Fruit fly (Drosophila melanogaster) whole organism, pupa: Measurements from ENCODE around the gene CG10077.
A peak's percentile ranks its signal among the peaks of the same experiment; 100 is the strongest.

Source experiments
- CG10348 ChIP-seq: fragments of 200-800 bp; sonication (Bioruptor generic); IDR thresholded peaks from 2 replicates; pipeline ENCODE4 v1.3.6; 2022; ENCODE audit warnings: missing biosample characterization, missing genetic modification characterization
- CG12605 ChIP-seq: fragments of 200-800 bp; sonication (Bioruptor generic); IDR thresholded peaks from 2 replicates; pipeline ENCODE4 v1.3.6; 2022; ENCODE audit warnings: missing biosample characterization, missing genetic modification characterization
- CG13204 ChIP-seq: fragments of 200-800 bp; sonication (Bioruptor generic); optimal IDR thresholded peaks from 2 replicates; lab custom pipeline; 2018; ENCODE audit warnings: missing biosample characterization, mild to moderate bottlenecking, missing genetic modification characterization, moderate library complexity
- CG14655 ChIP-seq: fragments of 200-800 bp; sonication (Bioruptor generic); optimal IDR thresholded peaks from 3 replicates; lab custom pipeline; 2017; ENCODE audit warnings: mild to moderate bottlenecking, missing biosample characterization, missing genetic modification reagents, missing genetic modification characterization
- CG15710 ChIP-seq: fragments of 200-800 bp; sonication (Bioruptor generic); optimal IDR thresholded peaks from 2 replicates; lab custom pipeline; 2018; ENCODE audit warnings: missing biosample characterization, mild to moderate bottlenecking, missing genetic modification characterization, moderate library complexity
- CG17806 ChIP-seq: fragments of 200-800 bp; sonication (Bioruptor generic); optimal IDR thresholded peaks from 2 replicates; lab custom pipeline; 2018; ENCODE audit warnings: missing biosample characterization, mild to moderate bottlenecking, missing genetic modification characterization, moderate library complexity
- CG32121 ChIP-seq: fragments of 200-800 bp; sonication (Bioruptor generic); IDR thresholded peaks from 2 replicates; pipeline ENCODE4 v1.3.6; 2022; ENCODE audit warnings: missing biosample characterization, missing genetic modification characterization
- CG34367 ChIP-seq: fragments of 200-800 bp; sonication (Bioruptor generic); optimal IDR thresholded peaks from 2 replicates; lab custom pipeline; 2018; ENCODE audit warnings: missing biosample characterization, mild to moderate bottlenecking, missing genetic modification characterization
- CG4496 ChIP-seq: fragments of 200-800 bp; sonication (Bioruptor generic); IDR thresholded peaks from 3 replicates; pipeline ENCODE4 v1.3.6; 2022; ENCODE audit warnings: missing biosample characterization, missing genetic modification characterization
- CG8159 ChIP-seq: fragments of 200-800 bp; sonication (Bioruptor generic); optimal IDR thresholded peaks from 3 replicates; lab custom pipeline; 2018; ENCODE audit warnings: missing biosample characterization, mild to moderate bottlenecking, missing genetic modification characterization, moderate library complexity
- CG8301 ChIP-seq: fragments of 200-800 bp; sonication (Bioruptor generic); optimal IDR thresholded peaks from 2 replicates; lab custom pipeline; 2018; ENCODE audit warnings: missing biosample characterization, mild to moderate bottlenecking, missing genetic modification characterization
- CG9948 ChIP-seq: fragments of 200-800 bp; sonication (Bioruptor generic); optimal IDR thresholded peaks from 2 replicates; lab custom pipeline; 2018; ENCODE audit warnings: missing biosample characterization, mild to moderate bottlenecking, missing genetic modification characterization, moderate library complexity
- D1 ChIP-seq: fragments of 200-800 bp; sonication (Bioruptor generic); optimal IDR thresholded peaks from 2 replicates; lab custom pipeline; 2018; ENCODE audit warnings: missing biosample characterization, mild to moderate bottlenecking, missing genetic modification characterization, moderate library complexity
- EcR ChIP-seq: fragments of 200-800 bp; sonication (Bioruptor generic); optimal IDR thresholded peaks from 3 replicates; lab custom pipeline; 2019; ENCODE audit warnings: missing biosample characterization, missing genetic modification characterization, mild to moderate bottlenecking, moderate library complexity, missing genetic modification reagents
- Ets98B ChIP-seq: fragments of 200-800 bp; sonication (Bioruptor generic); IDR thresholded peaks from 2 replicates; pipeline ENCODE4 v1.3.6; 2022; ENCODE audit warnings: missing biosample characterization, missing genetic modification characterization
- Pif1A ChIP-seq: fragments of 200-800 bp; sonication (Bioruptor generic); optimal IDR thresholded peaks from 3 replicates; lab custom pipeline; 2016; ENCODE audit warnings: missing biosample characterization, missing genetic modification characterization
- Pif1B ChIP-seq: fragments of 200-800 bp; sonication (Bioruptor generic); optimal IDR thresholded peaks from 3 replicates; lab custom pipeline; 2016; ENCODE audit warnings: missing biosample characterization, missing genetic modification characterization
- Snoo ChIP-seq: fragments of 200-800 bp; sonication (Bioruptor generic); optimal IDR thresholded peaks from 3 replicates; lab custom pipeline; 2017; ENCODE audit warnings: missing biosample characterization, mild to moderate bottlenecking, missing genetic modification characterization, inconsistent platforms
- fd96Ca ChIP-seq: fragments of 200-800 bp; sonication (Bioruptor generic); IDR thresholded peaks from 3 replicates; pipeline ENCODE4 v1.3.6; 2022; ENCODE audit warnings: missing biosample characterization, missing genetic modification characterization
- gl ChIP-seq: fragments of 200-800 bp; sonication (Bioruptor generic); optimal IDR thresholded peaks from 2 replicates; lab custom pipeline; 2018; ENCODE audit warnings: missing biosample characterization, mild to moderate bottlenecking, missing genetic modification characterization
- rn ChIP-seq: fragments of 200-800 bp; sonication (Bioruptor generic); IDR thresholded peaks from 2 replicates; pipeline ENCODE4 v1.3.6; 2022; ENCODE audit warnings: missing biosample characterization, missing genetic modification characterization

The CG10077 gene

dm6 chr3L:6942103-6942830 lies 13.4 kb downstream of the CG10077 start:
- no peak for TF ChIP-seq CG8159 (tag; lab: Kevin White, UChicago)
- TF ChIP-seq fd96Ca (GFP tag; lab: Robert Waterston, UW), result no peak
- TF ChIP-seq rn, result no peak
- TF ChIP-seq CG12605 (GFP tag; lab: Robert Waterston, UW), result no peak
- no peak for TF ChIP-seq Pif1A (GFP tag; lab: Kevin White, UChicago)

- TF ChIP-seq CG14655 (GFP tag; lab: Kevin White, UChicago), result peak; percentile 9
- no peak for TF ChIP-seq D1
- TF ChIP-seq CG9948, result no peak
- peak; percentile 65 for TF ChIP-seq CG4496 (GFP tag; lab: Robert Waterston, UW)
- TF ChIP-seq Pif1B (GFP tag; lab: Kevin White, UChicago), result no peak
- no peak for TF ChIP-seq gl
- no peak; the same call in 1 of the 2 replicates for TF ChIP-seq CG32121
- TF ChIP-seq CG12605 (GFP tag; lab: Robert Waterston, UW), result peak; percentile 73
- no peak; the same call in 1 of the 2 replicates for TF ChIP-seq rn
- TF ChIP-seq CG34367 (tag; lab: Kevin White, UChicago), result no peak
- TF ChIP-seq CG8159 (tag; lab: Kevin White, UChicago), result no peak
- TF ChIP-seq CG8301 (tag; lab: Kevin White, UChicago), result no peak
- no peak for TF ChIP-seq CG15710 (tag; lab: Kevin White, UChicago)
- no peak for TF ChIP-seq Snoo (tag; lab: Kevin White, UChicago)
- peak; percentile 18; the same call in 1 of the 2 replicates for TF ChIP-seq Ets98B (GFP tag; lab: Robert Waterston, UW)
- no peak for TF ChIP-seq CG17806 (tag; lab: Kevin White, UChicago)
- TF ChIP-seq CG10348 (GFP tag; lab: Robert Waterston, UW), result no peak
- TF ChIP-seq EcR (GFP tag; lab: Kevin White, UChicago), result no peak
- TF ChIP-seq fd96Ca (GFP tag; lab: Robert Waterston, UW), result peak; percentile 29; the same call in 1 of the 3 replicates
- TF ChIP-seq Pif1A (GFP tag; lab: Kevin White, UChicago), result no peak
- no peak for TF ChIP-seq CG13204 (GFP tag; lab: Kevin White, UChicago)
Observed at dm6 chr3L:6934799-6935318, 20.8 kb downstream of the CG10077 start.

dm6 chr3L:6932626-6933025 lies 23.1 kb downstream of the CG10077 start, which contains the start of gene CG14820:
Gene CG14820 (plus strand): TSS chr3L:6932926.
- TF ChIP-seq CG8159 (tag; lab: Kevin White, UChicago) (no peak), Ets98B (GFP tag; lab: Robert Waterston, UW) (no peak), CG9948 (no peak), Pif1A (GFP tag; lab: Kevin White, UChicago) (no peak), CG4496 (GFP tag; lab: Robert Waterston, UW) (no peak), Snoo (tag; lab: Kevin White, UChicago) (no peak), gl (no peak), CG17806 (tag; lab: Kevin White, UChicago) (no peak), CG34367 (tag; lab: Kevin White, UChicago) (no peak), EcR (GFP tag; lab: Kevin White, UChicago) (no peak), CG8301 (tag; lab: Kevin White, UChicago) (no peak), CG14655 (GFP tag; lab: Kevin White, UChicago) (no peak), CG32121 (no peak), CG13204 (GFP tag; lab: Kevin White, UChicago) (no peak), D1 (no peak), rn (no peak)

- TF ChIP-seq CG12605 (GFP tag; lab: Robert Waterston, UW), result no peak
- TF ChIP-seq Pif1B (GFP tag; lab: Kevin White, UChicago), result no peak
- no peak for TF ChIP-seq CG10348 (GFP tag; lab: Robert Waterston, UW)
- no peak for TF ChIP-seq Snoo (tag; lab: Kevin White, UChicago)
- no peak for TF ChIP-seq CG4496 (GFP tag; lab: Robert Waterston, UW)
- TF ChIP-seq CG17806 (tag; lab: Kevin White, UChicago), result no peak
- no peak for TF ChIP-seq CG8301 (tag; lab: Kevin White, UChicago)
- TF ChIP-seq Pif1A (GFP tag; lab: Kevin White, UChicago), result no peak
- no peak for TF ChIP-seq CG34367 (tag; lab: Kevin White, UChicago)
- TF ChIP-seq fd96Ca (GFP tag; lab: Robert Waterston, UW), result no peak
- TF ChIP-seq CG15710 (tag; lab: Kevin White, UChicago), result no peak
- no peak for TF ChIP-seq CG13204 (GFP tag; lab: Kevin White, UChicago)
Observed at dm6 chr3L:6931850-6932249, 23.9 kb downstream of the CG10077 start, which contains the start of gene CG45413. Gene CG45413 (minus strand): TSS chr3L:6931950.

dm6 chr3L:6925843-6926242 lies 29.9 kb downstream of the CG10077 start:
- TF ChIP-seq CG4496 (GFP tag; lab: Robert Waterston, UW) (peak; percentile 67; the same call in 2 of the 3 replicates), Pif1A (GFP tag; lab: Kevin White, UChicago) (no peak)
- TF ChIP-seq, all 21 proteins: peak for 1

- no peak for TF ChIP-seq CG14655 (GFP tag; lab: Kevin White, UChicago)
- TF ChIP-seq EcR (GFP tag; lab: Kevin White, UChicago), result no peak
- no peak for TF ChIP-seq gl
- no peak for TF ChIP-seq CG10348 (GFP tag; lab: Robert Waterston, UW)
- no peak for TF ChIP-seq CG8301 (tag; lab: Kevin White, UChicago)
- TF ChIP-seq CG8159 (tag; lab: Kevin White, UChicago), result no peak
- TF ChIP-seq Pif1A (GFP tag; lab: Kevin White, UChicago), result no peak
- TF ChIP-seq fd96Ca (GFP tag; lab: Robert Waterston, UW), result no peak
- TF ChIP-seq CG17806 (tag; lab: Kevin White, UChicago), result no peak
- no peak for TF ChIP-seq CG32121
- TF ChIP-seq CG12605 (GFP tag; lab: Robert Waterston, UW), result no peak
- TF ChIP-seq, all 21 proteins: peak for 0
Observed at dm6 chr3L:6919213-6919612, 36.5 kb downstream of the CG10077 start.
